Fruit fly (Drosophila melanogaster): ENCODE measurements around the gene CG32573.

Gene CG32573

dm6 chrX:16670691-16671481 lies 19.7 kb downstream of the CG32573 start:
- peak; percentile 81 for TF ChIP-seq noc (tag; optimal IDR thresholded peaks at IDR 0.05)

- no peak for TF ChIP-seq noc (tag; optimal IDR thresholded peaks at IDR 0.05)
Observed at dm6 chrX:16672904-16673303, 21.7 kb downstream of the CG32573 start.

dm6 chrX:16674538-16674937 lies 23.4 kb downstream of the CG32573 start:
- TF ChIP-seq noc (tag; optimal IDR thresholded peaks at IDR 0.05): no peak

- no peak for TF ChIP-seq noc (tag; optimal IDR thresholded peaks at IDR 0.05)
Observed at dm6 chrX:16676653-16677052, 25.5 kb downstream of the CG32573 start, which contains the start of gene CG13012. TSS of gene CG13012 (minus strand) at chrX:16676753.

dm6 chrX:16677163-16677562 lies 26.0 kb downstream of the CG32573 start:
- no peak for TF ChIP-seq noc (tag; optimal IDR thresholded peaks at IDR 0.05)

- no peak for TF ChIP-seq noc (tag; optimal IDR thresholded peaks at IDR 0.05)
Observed at dm6 chrX:16678845-16679347, 27.7 kb downstream of the CG32573 start, which contains the start of the genes CG13010 and sing. TSS of gene CG13010 (minus strand) at chrX:16678945. TSS of gene sing (plus strand) at chrX:16679297.

dm6 chrX:16683765-16684164 lies 32.6 kb downstream of the CG32573 start, which contains the start of gene Axs:
TSS of gene Axs (minus strand) at chrX:16683895.
- no peak for TF ChIP-seq noc (tag; optimal IDR thresholded peaks at IDR 0.05)

- no peak for TF ChIP-seq noc (tag; optimal IDR thresholded peaks at IDR 0.05)
Observed at dm6 chrX:16687400-16688105, 36.4 kb downstream of the CG32573 start.

- no peak for TF ChIP-seq noc (tag; optimal IDR thresholded peaks at IDR 0.05)
Observed at dm6 chrX:16688106-16688459, 36.9 kb downstream of the CG32573 start.

- TF ChIP-seq noc (tag; optimal IDR thresholded peaks at IDR 0.05): no peak
Observed at dm6 chrX:16689339-16689738, 38.2 kb downstream of the CG32573 start.

dm6 chrX:16689966-16690365 lies 38.8 kb downstream of the CG32573 start:
- TF ChIP-seq noc (tag; optimal IDR thresholded peaks at IDR 0.05): no peak

- no peak for TF ChIP-seq noc (tag; optimal IDR thresholded peaks at IDR 0.05)
Observed at dm6 chrX:16690499-16690898, 39.3 kb downstream of the CG32573 start.

dm6 chrX:16691440-16691839 lies 40.3 kb downstream of the CG32573 start:
- no peak for TF ChIP-seq noc (tag; optimal IDR thresholded peaks at IDR 0.05)

- TF ChIP-seq noc (tag; optimal IDR thresholded peaks at IDR 0.05): peak; percentile 70
Observed at dm6 chrX:16692325-16692724, 41.1 kb downstream of the CG32573 start.

dm6 chrX:16693805-16694387 lies 42.7 kb downstream of the CG32573 start:
- no peak for TF ChIP-seq noc (tag; optimal IDR thresholded peaks at IDR 0.05)

dm6 chrX:16694477-16694876 lies 43.3 kb downstream of the CG32573 start:
- no peak for TF ChIP-seq noc (tag; optimal IDR thresholded peaks at IDR 0.05)
